Worm (Caenorhabditis elegans) whole organism, L2 larva: ENCODE results near the gene R74.2.

Experiments
- C34F6.9 ChIP-seq: fragments of 150-350 bp; optimal IDR thresholded peaks from 2 replicates; lab custom pipeline; 2014; ENCODE audit warnings: missing biosample characterization, missing genetic modification characterization
- F13H6.1 ChIP-seq: sonication (generic microtip); optimal IDR thresholded peaks from 2 replicates; lab custom pipeline; 2016; ENCODE audit warnings: missing genetic modification characterization, missing compliant biosample characterization
- R02D3.7 ChIP-seq: fragments of 150-350 bp; optimal IDR thresholded peaks from 2 replicates; lab custom pipeline; 2014; ENCODE audit warnings: missing biosample characterization, missing genetic modification characterization
- Y55F3AM.14 ChIP-seq: fragments of 200-800 bp; sonication (Bioruptor generic); optimal IDR thresholded peaks from 2 replicates; lab custom pipeline; 2018; ENCODE audit warnings: mild to moderate bottlenecking, missing genetic modification characterization, missing compliant biosample characterization
- alr-1 ChIP-seq: fragments of 150-350 bp; optimal IDR thresholded peaks from 2 replicates; lab custom pipeline; 2014; ENCODE audit warnings: missing biosample characterization, missing genetic modification characterization
- aly-2 ChIP-seq: fragments of 150-350 bp; optimal IDR thresholded peaks from 2 replicates; lab custom pipeline; 2014; ENCODE audit warnings: missing biosample characterization, missing genetic modification characterization
- ama-1 ChIP-seq: fragments of 150-350 bp; optimal IDR thresholded peaks from 2 replicates; lab custom pipeline; 2018; ENCODE audit warnings: inconsistent platforms
- blmp-1 ChIP-seq: sonication (generic microtip); optimal IDR thresholded peaks from 2 replicates; lab custom pipeline; 2017; ENCODE audit warnings: missing genetic modification characterization, mild to moderate bottlenecking, missing compliant biosample characterization, antibody characterized with exemption, moderate library complexity; ENCODE audit not compliant: insufficient read depth
- ceh-16 ChIP-seq: fragments of 150-350 bp; optimal IDR thresholded peaks from 2 replicates; lab custom pipeline; 2014; ENCODE audit warnings: missing biosample characterization, missing genetic modification characterization
- crh-2 ChIP-seq: sonication (generic microtip); optimal IDR thresholded peaks from 2 replicates; lab custom pipeline; 2017; ENCODE audit warnings: missing biosample characterization, missing genetic modification characterization
- egl-27 ChIP-seq: sonication (generic microtip); optimal IDR thresholded peaks from 3 replicates; lab custom pipeline; 2017; ENCODE audit warnings: missing biosample characterization, missing genetic modification reagents, missing genetic modification characterization
- elt-1 ChIP-seq: fragments of 150-350 bp; optimal IDR thresholded peaks from 2 replicates; lab custom pipeline; 2014; ENCODE audit warnings: missing biosample characterization, missing genetic modification characterization
- fos-1 ChIP-seq: fragments of 150-350 bp; optimal IDR thresholded peaks from 2 replicates; lab custom pipeline; 2014; ENCODE audit warnings: missing biosample characterization, missing genetic modification characterization
- gmeb-1 ChIP-seq: fragments of 150-350 bp; optimal IDR thresholded peaks from 2 replicates; lab custom pipeline; 2014; ENCODE audit warnings: missing biosample characterization, missing genetic modification characterization
- lin-11 ChIP-seq: fragments of 150-350 bp; sonication (generic microtip); optimal IDR thresholded peaks from 2 replicates; lab custom pipeline; 2014; ENCODE audit warnings: missing biosample characterization, missing genetic modification characterization, inconsistent platforms, mixed read lengths
- lin-13 ChIP-seq: fragments of 150-350 bp; optimal IDR thresholded peaks from 2 replicates; lab custom pipeline; 2014; ENCODE audit warnings: missing biosample characterization, missing genetic modification reagents, missing genetic modification characterization
- lin-39 ChIP-seq: fragments of 150-350 bp; optimal IDR thresholded peaks from 2 replicates; lab custom pipeline; 2014; ENCODE audit warnings: missing biosample characterization, missing genetic modification reagents, missing genetic modification characterization
- lsy-2 ChIP-seq, 2 experiments: fragments of 150-350 bp in 1 of 2; sonication (generic microtip) in 1 of 2; optimal IDR thresholded peaks; 2 replicates each; lab custom pipeline; 2014 to 2017; ENCODE audit warnings: missing biosample characterization in 2 of 2, missing genetic modification characterization in 2 of 2
- mab-5 ChIP-seq: fragments of 150-350 bp; optimal IDR thresholded peaks from 2 replicates; lab custom pipeline; 2014; ENCODE audit warnings: missing biosample characterization, missing genetic modification characterization
- mbf-1 ChIP-seq: sonication (generic microtip); optimal IDR thresholded peaks from 2 replicates; lab custom pipeline; 2017; ENCODE audit warnings: missing biosample characterization, missing genetic modification characterization
- mdl-1 ChIP-seq, 2 experiments: fragments of 150-350 bp in 1 of 2; sonication (generic microtip) in 1 of 2; optimal IDR thresholded peaks; 2 replicates each; lab custom pipeline; 2017; ENCODE audit warnings: missing biosample characterization in 2 of 2, missing genetic modification characterization in 2 of 2
- nhr-10 ChIP-seq: sonication (generic microtip); optimal IDR thresholded peaks from 2 replicates; lab custom pipeline; 2017; ENCODE audit warnings: missing biosample characterization, missing genetic modification characterization
- nhr-12 ChIP-seq: fragments of 150-350 bp; optimal IDR thresholded peaks from 2 replicates; lab custom pipeline; 2014; ENCODE audit warnings: missing biosample characterization, missing genetic modification characterization
- nhr-129 ChIP-seq: fragments of 150-350 bp; optimal IDR thresholded peaks from 2 replicates; lab custom pipeline; 2014; ENCODE audit warnings: missing biosample characterization, missing genetic modification characterization
- nhr-23 ChIP-seq: fragments of 150-350 bp; optimal IDR thresholded peaks from 2 replicates; lab custom pipeline; 2014; ENCODE audit warnings: missing biosample characterization, missing genetic modification reagents, missing genetic modification characterization
- nhr-237 ChIP-seq: fragments of 150-350 bp; optimal IDR thresholded peaks from 2 replicates; lab custom pipeline; 2014; ENCODE audit warnings: missing biosample characterization, missing genetic modification characterization
- sem-4 ChIP-seq: fragments of 150-350 bp; optimal IDR thresholded peaks from 2 replicates; lab custom pipeline; 2014; ENCODE audit warnings: missing biosample characterization, missing genetic modification reagents, missing genetic modification characterization
- skn-1 ChIP-seq: sonication (generic microtip); optimal IDR thresholded peaks from 2 replicates; lab custom pipeline; 2017; ENCODE audit warnings: missing biosample characterization, missing genetic modification characterization
- sma-3 ChIP-seq: sonication (generic microtip); optimal IDR thresholded peaks from 2 replicates; lab custom pipeline; 2016; ENCODE audit warnings: missing genetic modification reagents, missing genetic modification characterization, missing compliant biosample characterization
- sma-9 ChIP-seq, 2 experiments: fragments of 150-350 bp in 1 of 2; sonication (generic microtip) in 1 of 2; optimal IDR thresholded peaks; 2 replicates each; lab custom pipeline; 2014 to 2016; ENCODE audit warnings: missing genetic modification characterization in 2 of 2, mild to moderate bottlenecking in 1 of 2, missing biosample characterization in 1 of 2, missing compliant biosample characterization in 1 of 2, missing genetic modification reagents in 1 of 2, moderate library complexity in 1 of 2
- unc-39 ChIP-seq: fragments of 150-350 bp; optimal IDR thresholded peaks from 2 replicates; lab custom pipeline; 2014; ENCODE audit warnings: missing biosample characterization, missing genetic modification characterization
- unc-55 ChIP-seq: fragments of 150-350 bp; sonication (generic microtip); optimal IDR thresholded peaks from 3 replicates; lab custom pipeline; 2014; ENCODE audit warnings: missing biosample characterization, missing genetic modification reagents, missing genetic modification characterization
- unc-62 ChIP-seq: fragments of 150-350 bp; optimal IDR thresholded peaks from 2 replicates; lab custom pipeline; 2014; ENCODE audit warnings: missing biosample characterization, missing genetic modification reagents, missing genetic modification characterization
- zag-1 ChIP-seq: fragments of 150-350 bp; optimal IDR thresholded peaks from 2 replicates; lab custom pipeline; 2014; ENCODE audit warnings: missing biosample characterization, missing genetic modification characterization
- ztf-1 ChIP-seq: fragments of 200-800 bp; sonication (Bioruptor generic); conservative IDR thresholded peaks from 2 replicates; pipeline ENCODE4 v1.3.6; 2022; ENCODE audit warnings: missing genetic modification characterization, missing compliant biosample characterization
- ztf-11 ChIP-seq: sonication (generic microtip); optimal IDR thresholded peaks from 2 replicates; lab custom pipeline; 2017; ENCODE audit warnings: missing biosample characterization, missing genetic modification characterization
- ztf-4 ChIP-seq: fragments of 150-350 bp; optimal IDR thresholded peaks from 2 replicates; lab custom pipeline; 2014; ENCODE audit warnings: missing biosample characterization, missing genetic modification characterization

Gene R74.2

ce11 chrIII:4205751-4206327 lies 17.9 kb downstream of the R74.2 start, which contains the start of gene R74.8:
Gene R74.8 (plus strand): TSS chrIII:4206277.
- no peak for TF ChIP-seq egl-27 (tag; lab: Kevin White, UChicago)
- TF ChIP-seq sem-4, result no peak
- TF ChIP-seq nhr-23 (tag; lab: Kevin White, UChicago), result no peak
- TF ChIP-seq lsy-2 (tag; optimal IDR thresholded peaks at IDR 0.05; lab: Kevin White, UChicago), result peak in 1 of 2 experiments; percentile 15
- TF ChIP-seq nhr-10 (tag; lab: Kevin White, UChicago), result no peak
- TF ChIP-seq unc-55 (GFP tag; lab: Kevin White, UChicago), result peak; percentile 37
- TF ChIP-seq lin-13 (GFP tag; lab: Kevin White, UChicago), result no peak
- no peak for TF ChIP-seq ztf-4 (tag; lab: Kevin White, UChicago)
- no peak for TF ChIP-seq sma-3 (GFP tag; lab: Kevin White, UChicago)
- TF ChIP-seq Y55F3AM.14 (GFP tag; lab: Kevin White, UChicago), result no peak
- TF ChIP-seq blmp-1 (tag; lab: Kevin White, UChicago), result peak; percentile 24
- no peak for TF ChIP-seq ceh-16 (tag; lab: Kevin White, UChicago)
- TF ChIP-seq mab-5 (tag; lab: Kevin White, UChicago), result no peak

ce11 chrIII:4208210-4208609 lies 20.2 kb downstream of the R74.2 start:
- TF ChIP-seq ztf-1 (no peak), crh-2 (no peak), zag-1 (tag; lab: Kevin White, UChicago) (no peak), sma-3 (GFP tag; lab: Kevin White, UChicago) (no peak), unc-39 (tag; lab: Kevin White, UChicago) (no peak), nhr-129 (tag; lab: Kevin White, UChicago) (peak; percentile 8)

DNA sequence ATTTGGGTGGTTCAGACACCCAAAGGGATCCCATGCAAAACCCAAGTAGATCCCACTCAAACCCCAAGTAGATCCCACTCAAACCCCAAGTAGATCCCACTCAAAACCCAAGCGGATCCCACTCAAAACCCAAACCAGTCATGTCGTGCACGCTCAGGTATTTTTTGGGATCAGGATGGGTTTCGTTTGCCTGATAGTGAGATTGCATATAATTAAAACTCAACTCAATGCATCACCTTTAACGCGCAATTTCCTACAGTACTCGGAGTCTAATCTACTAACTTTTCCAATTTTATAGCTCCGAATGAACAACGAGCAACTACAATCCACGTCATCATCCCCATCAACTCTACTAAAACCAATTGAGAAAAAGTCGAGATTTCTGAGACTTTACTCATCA lies 21.2 kb downstream of the R74.2 start, which contains the start of gene phlp-2:
TSS of gene phlp-2 (plus strand) at position 301 of the 400 bp plus-strand sequence.
- TF ChIP-seq blmp-1 (tag; lab: Kevin White, UChicago), result no peak
- TF ChIP-seq elt-1 (tag; lab: Kevin White, UChicago), result no peak
- TF ChIP-seq ztf-11 (tag; lab: Kevin White, UChicago), result no peak

ce11 chrIII:4210661-4211060 lies 22.7 kb downstream of the R74.2 start:
- TF ChIP-seq skn-1 (tag; lab: Kevin White, UChicago) (no peak), alr-1 (tag; lab: Kevin White, UChicago) (no peak), nhr-237 (tag; lab: Kevin White, UChicago) (no peak), elt-1 (tag; lab: Kevin White, UChicago) (no peak), gmeb-1 (no peak), unc-55 (GFP tag; lab: Kevin White, UChicago) (no peak), aly-2 (tag; lab: Kevin White, UChicago) (no peak)

- TF ChIP-seq ceh-16 (tag; lab: Kevin White, UChicago) (no peak), C34F6.9 (tag; lab: Kevin White, UChicago) (peak; percentile 39), lsy-2 (tag; optimal IDR thresholded peaks at IDR 0.05; lab: Kevin White, UChicago) (peak in 1 of 2 experiments; percentile 27), crh-2 (peak; percentile 5), ama-1 (lab: Kevin White, UChicago) (no peak)
- TF ChIP-seq, all 48 proteins: peak for 3
Measured at ce11 chrIII:4220864-4221263, 32.9 kb downstream of the R74.2 start.

- TF ChIP-seq F13H6.1 (no peak), mdl-1 (tag; optimal IDR thresholded peaks at IDR 0.05; lab: Kevin White, UChicago) (peak in 1 of 2 experiments; percentile 16)
Measured at ce11 chrIII:4221527-4221926, 33.6 kb downstream of the R74.2 start.

ce11 chrIII:4223668-4224127 lies 35.7 kb downstream of the R74.2 start:
- no peak for TF ChIP-seq ceh-16 (tag; lab: Kevin White, UChicago)
- peak; percentile 83 for TF ChIP-seq sma-9 (GFP tag; optimal IDR thresholded peaks at IDR 0.05; lab: Kevin White, UChicago)
- TF ChIP-seq sma-9 (tag; optimal IDR thresholded peaks at IDR 0.05; lab: Kevin White, UChicago), result no peak
- TF ChIP-seq sem-4, result peak; percentile 82
- peak; percentile 96 for TF ChIP-seq C34F6.9 (tag; lab: Kevin White, UChicago)
- TF ChIP-seq skn-1 (tag; lab: Kevin White, UChicago), result peak; percentile 28
- TF ChIP-seq blmp-1 (tag; lab: Kevin White, UChicago), result no peak
- no peak for TF ChIP-seq mbf-1 (tag; lab: Kevin White, UChicago)
- no peak for TF ChIP-seq unc-62 (GFP tag; lab: Kevin White, UChicago)
- no peak for TF ChIP-seq ztf-11 (tag; lab: Kevin White, UChicago)
- no peak for TF ChIP-seq ama-1 (lab: Kevin White, UChicago)
- peak; percentile 95 for TF ChIP-seq nhr-129 (tag; lab: Kevin White, UChicago)
- TF ChIP-seq unc-55 (GFP tag; lab: Kevin White, UChicago), result peak; percentile 88
- TF ChIP-seq mab-5 (tag; lab: Kevin White, UChicago), result peak; percentile 86
- no peak for TF ChIP-seq nhr-12 (tag; lab: Kevin White, UChicago)
- TF ChIP-seq Y55F3AM.14 (GFP tag; lab: Kevin White, UChicago), result peak; percentile 52
- TF ChIP-seq lin-13 (GFP tag; lab: Kevin White, UChicago), result peak; percentile 83
- TF ChIP-seq lin-39, result no peak
- peak; percentile 75 for TF ChIP-seq lin-11
- TF ChIP-seq fos-1, result peak; percentile 94
- no peak for TF ChIP-seq R02D3.7 (tag; lab: Kevin White, UChicago)
